Worm (Caenorhabditis elegans) whole organism, L3 larva: Measurements from ENCODE around the gene nhr-17.
A peak's percentile ranks its signal among the peaks of the same experiment; 100 is the strongest.

Experiments
- nfya-1 ChIP-seq: sonication (generic microtip); optimal IDR thresholded peaks from 2 replicates; lab custom pipeline; 2017; ENCODE audit warnings: missing genetic modification characterization, mild to moderate bottlenecking, missing compliant biosample characterization, antibody characterized with exemption, moderate library complexity; ENCODE audit not compliant: insufficient read depth
- skn-1 ChIP-seq: fragments of 150-350 bp; optimal IDR thresholded peaks from 2 replicates; lab custom pipeline; 2014; ENCODE audit warnings: missing biosample characterization, missing genetic modification characterization

ce11 chrX:12679603-12680002 is 11.9 kb upstream of the nhr-17 start:
- TF ChIP-seq nfya-1 (tag; lab: Kevin White, UChicago) = peak; percentile 14
- TF ChIP-seq skn-1 (tag; lab: Kevin White, UChicago) = no peak
